Worm (Caenorhabditis elegans) whole organism, midembryonic: Measurements from ENCODE around the gene E02H9.7.
A peak's percentile ranks its signal among the peaks of the same experiment; 100 is the strongest.

Experiments used
- T22C8.4 ChIP-seq: fragments of 200-800 bp; sonication (Bioruptor generic); IDR thresholded peaks from 2 replicates; pipeline ENCODE4 v1.3.6; 2022; ENCODE audit warnings: missing genetic modification characterization, missing compliant biosample characterization
- flt-1 ChIP-seq: fragments of 200-800 bp; sonication (Bioruptor generic); IDR thresholded peaks from 2 replicates; pipeline ENCODE4 v1.3.6; 2022; ENCODE audit warnings: missing genetic modification characterization, missing compliant biosample characterization
- klf-2 ChIP-seq: fragments of 200-800 bp; sonication (Bioruptor generic); conservative IDR thresholded peaks from 2 replicates; pipeline ENCODE4 v1.3.6; 2022; ENCODE audit warnings: missing genetic modification reagents, missing genetic modification characterization, missing compliant biosample characterization
- med-1 ChIP-seq: sonication (generic microtip); optimal IDR thresholded peaks from 2 replicates; lab custom pipeline; 2017; ENCODE audit warnings: missing genetic modification characterization, mild to moderate bottlenecking, missing compliant biosample characterization, antibody characterized with exemption, missing genetic modification reagents; ENCODE audit not compliant: insufficient read depth
- tab-1 ChIP-seq: fragments of 200-800 bp; sonication (Bioruptor generic); IDR thresholded peaks from 2 replicates; pipeline ENCODE4 v1.3.6; 2022; ENCODE audit warnings: missing genetic modification characterization, missing compliant biosample characterization
- ztf-23 ChIP-seq: fragments of 200-800 bp; sonication (Bioruptor generic); IDR thresholded peaks from 2 replicates; pipeline ENCODE4 v1.3.6; 2022; ENCODE audit warnings: missing genetic modification reagents, missing genetic modification characterization, missing compliant biosample characterization
- ztf-29 ChIP-seq: fragments of 200-800 bp; sonication (Bioruptor generic); IDR thresholded peaks from 2 replicates; pipeline ENCODE4 v1.3.6; 2022; ENCODE audit warnings: missing genetic modification reagents, missing genetic modification characterization, missing compliant biosample characterization

DNA sequence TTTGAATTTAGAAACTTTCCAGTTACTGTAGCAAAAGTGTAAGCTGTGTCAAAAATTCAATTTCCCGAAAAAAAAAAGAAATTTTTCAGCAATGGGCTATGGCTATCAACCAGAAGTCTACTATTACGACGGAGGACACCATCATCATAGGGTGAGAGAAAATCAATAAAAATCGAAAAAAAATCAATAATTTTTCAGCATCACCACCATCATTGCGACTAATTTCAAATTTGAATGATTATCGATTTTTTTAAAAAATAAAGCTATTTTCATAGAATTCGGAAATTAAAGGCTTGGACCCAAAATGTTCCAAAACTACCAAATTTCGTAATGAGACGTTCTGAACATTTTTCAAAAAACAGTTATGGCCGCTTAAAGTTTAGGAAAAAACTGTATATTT, 21.8 kb downstream of the E02H9.7 start:
- TF ChIP-seq T22C8.4 (peak; percentile 74), tab-1 (GFP tag; lab: Robert Waterston, UW) (no peak), ztf-29 (GFP tag; lab: Robert Waterston, UW) (no peak), klf-2 (GFP tag; lab: Robert Waterston, UW) (no peak), flt-1 (no peak), med-1 (no peak), ztf-23 (no peak)
